Worm (Caenorhabditis elegans) whole organism, midembryonic: ENCODE results near the gene F02D8.4.

Experiments
- T22C8.4 ChIP-seq: fragments of 200-800 bp; sonication (Bioruptor generic); IDR thresholded peaks from 2 replicates; pipeline ENCODE4 v1.3.6; 2022; ENCODE audit warnings: missing genetic modification characterization, missing compliant biosample characterization
- cog-1 ChIP-seq: sonication (generic microtip); optimal IDR thresholded peaks from 2 replicates; lab custom pipeline; 2016; ENCODE audit warnings: missing genetic modification characterization, missing compliant biosample characterization
- flt-1 ChIP-seq: fragments of 200-800 bp; sonication (Bioruptor generic); IDR thresholded peaks from 2 replicates; pipeline ENCODE4 v1.3.6; 2022; ENCODE audit warnings: missing genetic modification characterization, missing compliant biosample characterization
- klf-2 ChIP-seq: fragments of 200-800 bp; sonication (Bioruptor generic); conservative IDR thresholded peaks from 2 replicates; pipeline ENCODE4 v1.3.6; 2022; ENCODE audit warnings: missing genetic modification reagents, missing genetic modification characterization, missing compliant biosample characterization
- med-1 ChIP-seq: sonication (generic microtip); optimal IDR thresholded peaks from 2 replicates; lab custom pipeline; 2017; ENCODE audit warnings: missing genetic modification characterization, mild to moderate bottlenecking, missing compliant biosample characterization, antibody characterized with exemption, missing genetic modification reagents; ENCODE audit not compliant: insufficient read depth
- ref-1 ChIP-seq: fragments of 200-800 bp; sonication (Bioruptor generic); conservative IDR thresholded peaks from 2 replicates; pipeline ENCODE4 v1.3.6; 2022; ENCODE audit warnings: missing genetic modification reagents, missing genetic modification characterization, missing compliant biosample characterization
- tab-1 ChIP-seq: fragments of 200-800 bp; sonication (Bioruptor generic); IDR thresholded peaks from 2 replicates; pipeline ENCODE4 v1.3.6; 2022; ENCODE audit warnings: missing genetic modification characterization, missing compliant biosample characterization
- ztf-23 ChIP-seq: fragments of 200-800 bp; sonication (Bioruptor generic); IDR thresholded peaks from 2 replicates; pipeline ENCODE4 v1.3.6; 2022; ENCODE audit warnings: missing genetic modification reagents, missing genetic modification characterization, missing compliant biosample characterization
- ztf-29 ChIP-seq: fragments of 200-800 bp; sonication (Bioruptor generic); IDR thresholded peaks from 2 replicates; pipeline ENCODE4 v1.3.6; 2022; ENCODE audit warnings: missing genetic modification reagents, missing genetic modification characterization, missing compliant biosample characterization

F02D8.4 gene

ce11 chrV:14999485-15000023 is 14.9 kb downstream of the F02D8.4 start, which contains the start of gene T01C3.11:
Gene T01C3.11 (plus strand): TSS chrV:14999535.
- no peak for TF ChIP-seq ref-1 (GFP tag; lab: Robert Waterston, UW)
- TF ChIP-seq cog-1 (tag; lab: Kevin White, UChicago): no peak
- TF ChIP-seq tab-1 (GFP tag; lab: Robert Waterston, UW): no peak
- no peak for TF ChIP-seq ztf-23
- TF ChIP-seq ztf-29 (GFP tag; lab: Robert Waterston, UW): no peak
- TF ChIP-seq med-1 (GFP tag; lab: Kevin White, UChicago): no peak
- TF ChIP-seq klf-2 (GFP tag; lab: Robert Waterston, UW): no peak
- no peak for TF ChIP-seq T22C8.4 (GFP tag; lab: Robert Waterston, UW)
- no peak for TF ChIP-seq flt-1

ce11 chrV:15000055-15000704 is 15.5 kb downstream of the F02D8.4 start, which contains the start of gene rps-16:
Gene rps-16 (minus strand): TSS chrV:15000541.
- no peak for TF ChIP-seq ztf-23
- no peak for TF ChIP-seq med-1 (GFP tag; lab: Kevin White, UChicago)
- TF ChIP-seq klf-2 (GFP tag; lab: Robert Waterston, UW): no peak
- no peak for TF ChIP-seq cog-1 (tag; lab: Kevin White, UChicago)
- no peak for TF ChIP-seq ztf-29 (GFP tag; lab: Robert Waterston, UW)
- 0 out of 2 replicates have a peak, but pooled peaks have one; percentile 6 for TF ChIP-seq flt-1
- TF ChIP-seq ref-1 (GFP tag; lab: Robert Waterston, UW): no peak
- no peak for TF ChIP-seq T22C8.4 (GFP tag; lab: Robert Waterston, UW)

- no peak for TF ChIP-seq ztf-29 (GFP tag; lab: Robert Waterston, UW)
- TF ChIP-seq T22C8.4 (GFP tag; lab: Robert Waterston, UW): no peak
- no peak for TF ChIP-seq flt-1
- TF ChIP-seq ref-1 (GFP tag; lab: Robert Waterston, UW): no peak
- no peak for TF ChIP-seq klf-2 (GFP tag; lab: Robert Waterston, UW)
- TF ChIP-seq ztf-23: no peak
- no peak for TF ChIP-seq cog-1 (tag; lab: Kevin White, UChicago)
- TF ChIP-seq med-1 (GFP tag; lab: Kevin White, UChicago): no peak
- TF ChIP-seq tab-1 (GFP tag; lab: Robert Waterston, UW): no peak
These were observed 16.8 kb downstream of the F02D8.4 start for ce11 chrV:15001536-15001935.

ce11 chrV:15002184-15002690 is 17.5 kb downstream of the F02D8.4 start, which contains the start of the genes fib-1 and mut-15:
Gene fib-1 (minus strand): TSS chrV:15002223.
Gene mut-15 (plus strand): TSS chrV:15002543.
- TF ChIP-seq ztf-29 (GFP tag; lab: Robert Waterston, UW) (0 out of 2 replicates have a peak, but pooled peaks have one; percentile 26), flt-1 (peak; percentile 82), cog-1 (tag; lab: Kevin White, UChicago) (peak; percentile 93), med-1 (GFP tag; lab: Kevin White, UChicago) (no peak), klf-2 (GFP tag; lab: Robert Waterston, UW) (0 out of 2 replicates have a peak, but pooled peaks have one; percentile 38), tab-1 (GFP tag; lab: Robert Waterston, UW) (no peak), ztf-23 (peak; percentile 72), ref-1 (GFP tag; lab: Robert Waterston, UW) (0 out of 2 replicates have a peak, but pooled peaks have one; percentile 31), T22C8.4 (GFP tag; lab: Robert Waterston, UW) (peak; percentile 73)

- no peak for TF ChIP-seq tab-1 (GFP tag; lab: Robert Waterston, UW)
- no peak for TF ChIP-seq med-1 (GFP tag; lab: Kevin White, UChicago)
- no peak for TF ChIP-seq cog-1 (tag; lab: Kevin White, UChicago)
- no peak for TF ChIP-seq klf-2 (GFP tag; lab: Robert Waterston, UW)
- TF ChIP-seq ztf-29 (GFP tag; lab: Robert Waterston, UW): no peak
- no peak for TF ChIP-seq T22C8.4 (GFP tag; lab: Robert Waterston, UW)
- TF ChIP-seq ztf-23: no peak
- no peak for TF ChIP-seq ref-1 (GFP tag; lab: Robert Waterston, UW)
- TF ChIP-seq flt-1: no peak
These were observed 20.1 kb downstream of the F02D8.4 start, which contains the start of gene hrde-2 for ce11 chrV:15004800-15005199. Gene hrde-2 (plus strand): TSS chrV:15005100.

ce11 chrV:15011560-15011959 is 26.9 kb downstream of the F02D8.4 start, which contains the start of gene nmr-2:
Gene nmr-2 (minus strand): TSS chrV:15011660.
- TF ChIP-seq med-1 (GFP tag; lab: Kevin White, UChicago) (no peak), ztf-29 (GFP tag; lab: Robert Waterston, UW) (no peak), ztf-23 (no peak), ref-1 (GFP tag; lab: Robert Waterston, UW) (no peak), flt-1 (no peak), cog-1 (tag; lab: Kevin White, UChicago) (no peak), klf-2 (GFP tag; lab: Robert Waterston, UW) (no peak), T22C8.4 (GFP tag; lab: Robert Waterston, UW) (no peak), tab-1 (GFP tag; lab: Robert Waterston, UW) (no peak)

- TF ChIP-seq T22C8.4 (GFP tag; lab: Robert Waterston, UW): no peak
- TF ChIP-seq klf-2 (GFP tag; lab: Robert Waterston, UW): no peak
- no peak for TF ChIP-seq ztf-23
These were observed 28.0 kb downstream of the F02D8.4 start for ce11 chrV:15012542-15013301.

ce11 chrV:15013328-15013727 is 28.6 kb downstream of the F02D8.4 start:
- no peak for TF ChIP-seq T22C8.4 (GFP tag; lab: Robert Waterston, UW)
- no peak for TF ChIP-seq cog-1 (tag; lab: Kevin White, UChicago)
- TF ChIP-seq ztf-29 (GFP tag; lab: Robert Waterston, UW): no peak
- TF ChIP-seq ref-1 (GFP tag; lab: Robert Waterston, UW): no peak
- TF ChIP-seq klf-2 (GFP tag; lab: Robert Waterston, UW): no peak
- no peak for TF ChIP-seq tab-1 (GFP tag; lab: Robert Waterston, UW)
- TF ChIP-seq med-1 (GFP tag; lab: Kevin White, UChicago): no peak
- no peak for TF ChIP-seq flt-1
- no peak for TF ChIP-seq ztf-23
